Fruit fly (Drosophila melanogaster): ENCODE results near the gene sofe.

The sofe gene

DNA sequence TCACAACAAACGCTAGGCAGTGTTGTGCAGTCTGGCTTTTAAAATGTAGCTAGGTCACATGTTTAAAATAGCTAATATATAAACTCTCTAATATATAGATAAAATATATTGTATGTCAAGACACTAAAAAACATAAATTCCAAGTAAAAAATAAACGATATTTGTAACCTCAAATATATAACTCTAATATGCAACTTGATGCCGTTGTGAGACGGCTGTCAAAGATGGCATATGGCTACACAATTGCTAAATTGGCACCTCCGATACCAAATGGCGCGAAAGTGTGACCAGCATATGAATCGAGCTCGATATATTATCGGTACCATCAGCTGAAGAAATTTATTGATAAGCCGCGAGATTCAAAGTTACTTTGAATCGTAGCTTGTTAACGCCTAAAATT lies 42.0 kb upstream of the sofe start, which contains the start of gene CG1582 (continued):
- no peak for TF ChIP-seq gro (GFP tag; optimal IDR thresholded peaks at IDR 0.05)
- no peak for TF ChIP-seq ap (GFP tag; IDR thresholded peaks at IDR 0.05)
- no peak for TF ChIP-seq Opbp (GFP tag; IDR thresholded peaks at IDR 0.05; ENCODE audit: partially characterized antibody)
- no peak for TF ChIP-seq lmd (GFP tag; IDR thresholded peaks at IDR 0.05)
- no peak for TF ChIP-seq Six4 (GFP tag; optimal IDR thresholded peaks at IDR 0.05)
- TF ChIP-seq ash1 (GFP tag; optimal IDR thresholded peaks at IDR 0.05): no peak
- TF ChIP-seq CG7357 (GFP tag; IDR thresholded peaks at IDR 0.05): no peak
- no peak for TF ChIP-seq MESR4 (GFP tag; optimal IDR thresholded peaks at IDR 0.05)
- no peak for TF ChIP-seq CG10959 (GFP tag; IDR thresholded peaks at IDR 0.05)
- no peak for TF ChIP-seq nerfin-2 (GFP tag; IDR thresholded peaks at IDR 0.05; ENCODE audit: partially characterized antibody)
- TF ChIP-seq Vsx1 (GFP tag; optimal IDR thresholded peaks at IDR 0.05): no peak
- TF ChIP-seq grau (tag; optimal IDR thresholded peaks at IDR 0.05): peak; percentile 50
- no peak for TF ChIP-seq CG2875 (GFP tag; optimal IDR thresholded peaks at IDR 0.05)
- TF ChIP-seq tio (GFP tag; optimal IDR thresholded peaks at IDR 0.05): no peak
- TF ChIP-seq CG33557 (GFP tag; optimal IDR thresholded peaks at IDR 0.05): peak; percentile 24
- no peak for TF ChIP-seq CG7928 (GFP tag; optimal IDR thresholded peaks at IDR 0.05)
- no peak for TF ChIP-seq CG5245 (GFP tag; optimal IDR thresholded peaks at IDR 0.05)
- no peak for TF ChIP-seq az2 (GFP tag; optimal IDR thresholded peaks at IDR 0.05)
- TF ChIP-seq B-H2 (GFP tag; optimal IDR thresholded peaks at IDR 0.05): no peak
- peak; percentile 5 for TF ChIP-seq zen (tag; optimal IDR thresholded peaks at IDR 0.05)
- 0 out of 3 replicates have a peak, but pooled peaks have one; percentile 42 for TF ChIP-seq CG16813 (GFP tag; IDR thresholded peaks at IDR 0.05; ENCODE audit: partially characterized antibody)
- TF ChIP-seq Nf-YA (GFP tag; IDR thresholded peaks at IDR 0.05): no peak
- TF ChIP-seq sug (tag; optimal IDR thresholded peaks at IDR 0.05): no peak
- no peak for TF ChIP-seq CG1602 (GFP tag; optimal IDR thresholded peaks at IDR 0.05)
- no peak for TF ChIP-seq CG31365 (tag; optimal IDR thresholded peaks at IDR 0.05)
- no peak for TF ChIP-seq CG11504 (tag; optimal IDR thresholded peaks at IDR 0.05)
- 0 out of 2 replicates have a peak, but pooled peaks have one; percentile 20 for TF ChIP-seq CG9215 (GFP tag; IDR thresholded peaks at IDR 0.05)
- no peak for TF ChIP-seq jumu (GFP tag; optimal IDR thresholded peaks at IDR 0.05)
- TF ChIP-seq CG12769 (tag; optimal IDR thresholded peaks at IDR 0.05): no peak
- TF ChIP-seq CG2116 (GFP tag; optimal IDR thresholded peaks at IDR 0.05): peak; percentile 66
- no peak for TF ChIP-seq CG4707 (GFP tag; optimal IDR thresholded peaks at IDR 0.05)
- TF ChIP-seq CG13775 (GFP tag; optimal IDR thresholded peaks at IDR 0.05): peak; percentile 32
- TF ChIP-seq CG1024 (GFP tag; IDR thresholded peaks at IDR 0.05): no peak
- no peak for TF ChIP-seq eve (GFP tag; optimal IDR thresholded peaks at IDR 0.05)
- no peak for TF ChIP-seq maf-S (GFP tag; optimal IDR thresholded peaks at IDR 0.05)
- peak; percentile 83 for TF ChIP-seq CG8388 (GFP tag; optimal IDR thresholded peaks at IDR 0.05)
- no peak for TF ChIP-seq CTCF (GFP tag; optimal IDR thresholded peaks at IDR 0.05)
- no peak for TF ChIP-seq Mrtf (GFP tag; IDR thresholded peaks at IDR 0.05)
- no peak for TF ChIP-seq CG17612 (GFP tag; IDR thresholded peaks at IDR 0.05)
- no peak for TF ChIP-seq CG17802 (tag; optimal IDR thresholded peaks at IDR 0.05)
- TF ChIP-seq CG11247 (GFP tag; IDR thresholded peaks at IDR 0.05): no peak
- TF ChIP-seq CG10321 (GFP tag; IDR thresholded peaks at IDR 0.05): no peak
- TF ChIP-seq pan (optimal IDR thresholded peaks at IDR 0.05): no peak
- no peak for TF ChIP-seq pan (GFP tag; optimal IDR thresholded peaks at IDR 0.05 in 1 of 2, IDR thresholded peaks at IDR 0.05 in 1 of 2)
- TF ChIP-seq gem (tag; optimal IDR thresholded peaks at IDR 0.05): peak; percentile 50
- peak; percentile 91 for TF ChIP-seq CG17186 (GFP tag; optimal IDR thresholded peaks at IDR 0.05)
- TF ChIP-seq CG16863 (GFP tag; optimal IDR thresholded peaks at IDR 0.05): no peak
- no peak for TF ChIP-seq Atf3 (GFP tag; optimal IDR thresholded peaks at IDR 0.05)
- no peak for TF ChIP-seq pita (GFP tag; optimal IDR thresholded peaks at IDR 0.05)
